1 fruit fly cellular context compared by ENCODE assay signal in the genomic region with DNA sequence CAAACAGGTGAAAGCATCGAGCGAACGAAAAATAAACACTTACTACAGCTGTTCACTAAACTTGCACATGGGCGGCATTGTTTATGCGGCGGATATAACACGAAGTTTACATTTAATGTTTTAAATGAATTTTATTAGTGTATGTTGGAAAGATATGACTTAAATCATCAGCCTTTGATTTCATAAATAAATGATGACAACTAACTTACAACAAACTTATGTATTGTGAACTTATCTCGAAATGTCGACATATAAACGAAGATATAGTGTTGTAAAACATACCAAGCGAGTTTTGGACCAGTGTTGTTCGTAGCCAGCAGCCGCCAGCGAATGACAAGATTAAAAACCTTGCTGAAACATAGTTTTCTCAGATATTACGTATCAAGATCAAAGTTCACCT.
A peak's percentile ranks its signal among the peaks of the same experiment; 100 is the strongest.
TF ChIP-seq lines count a peak whose summit lies in the region.

Gene CG11309 (minus strand): TSS at position 259 of the 400 bp plus-strand sequence.
Gene CG7632 (plus strand): TSS at position 298 of the 400 bp plus-strand sequence.

TF ChIP-seq in whole organism, embryonic, 481 proteins besides CTCF, POLR2A, EP300 and RAD21 (continued from another document and continues in another):
- peak; percentile 98 for TF ChIP-seq sima (GFP tag; optimal IDR thresholded peaks at IDR 0.05; lab: Kevin White, UChicago)
- peak; percentile 100 for TF ChIP-seq CG10147 (GFP tag; optimal IDR thresholded peaks at IDR 0.05; lab: Kevin White, UChicago)
- TF ChIP-seq bsh (GFP tag; optimal IDR thresholded peaks at IDR 0.05; lab: Kevin White, UChicago): peak; percentile 98 to 100
- peak; percentile 100 for TF ChIP-seq CG2202 (tag; optimal IDR thresholded peaks at IDR 0.05; lab: Kevin White, UChicago)
- peak; percentile 98 for TF ChIP-seq onecut (GFP tag; IDR thresholded peaks at IDR 0.05; lab: Robert Waterston, UW)
- TF ChIP-seq Scr (GFP tag; IDR thresholded peaks at IDR 0.05; lab: Robert Waterston, UW; ENCODE audit: partially characterized antibody): peak; percentile 39
- peak; percentile 97 for TF ChIP-seq Nf-YA (GFP tag; IDR thresholded peaks at IDR 0.05; lab: Robert Waterston, UW)
- TF ChIP-seq pnt (GFP tag; optimal IDR thresholded peaks at IDR 0.05; lab: Kevin White, UChicago): peak; percentile 97
- TF ChIP-seq CG6175 (GFP tag; IDR thresholded peaks at IDR 0.05; lab: Robert Waterston, UW): peak; percentile 93
- TF ChIP-seq CG14965 (GFP tag; optimal IDR thresholded peaks at IDR 0.05; lab: Kevin White, UChicago; ENCODE audit: borderline replicate concordance): peak; percentile 91
- TF ChIP-seq Lim3 (GFP tag; IDR thresholded peaks at IDR 0.05; lab: Robert Waterston, UW): peak; percentile 66
- peak; percentile 96 for TF ChIP-seq CG3838 (GFP tag; optimal IDR thresholded peaks at IDR 0.05; lab: Kevin White, UChicago)
- TF ChIP-seq Aef1 (GFP tag; IDR thresholded peaks at IDR 0.05; lab: Robert Waterston, UW): peak; percentile 94
- TF ChIP-seq CG2875 (GFP tag; optimal IDR thresholded peaks at IDR 0.05; lab: Kevin White, UChicago): peak; percentile 99
- TF ChIP-seq Ptx1 (GFP tag; IDR thresholded peaks at IDR 0.05; lab: Robert Waterston, UW): peak; percentile 96
- TF ChIP-seq CG32772 (GFP tag; IDR thresholded peaks at IDR 0.05; lab: Robert Waterston, UW): peak; percentile 93
- TF ChIP-seq ind (GFP tag; optimal IDR thresholded peaks at IDR 0.05; lab: Kevin White, UChicago): peak; percentile 98
- peak; percentile 99 for TF ChIP-seq sqz (GFP tag; optimal IDR thresholded peaks at IDR 0.05; lab: Kevin White, UChicago)
- peak; percentile 98 for TF ChIP-seq ERR (GFP tag; optimal IDR thresholded peaks at IDR 0.05; lab: Kevin White, UChicago)
- TF ChIP-seq CG7357 (GFP tag; IDR thresholded peaks at IDR 0.05; lab: Robert Waterston, UW): peak; percentile 85
- TF ChIP-seq pfk (GFP tag; optimal IDR thresholded peaks at IDR 0.05; lab: Kevin White, UChicago): peak; percentile 88
- peak; percentile 97 for TF ChIP-seq Rx (GFP tag; IDR thresholded peaks at IDR 0.05; lab: Robert Waterston, UW)
- peak; percentile 100 for TF ChIP-seq Hmr (GFP tag; optimal IDR thresholded peaks at IDR 0.05; lab: Kevin White, UChicago)
- TF ChIP-seq Side (GFP tag; optimal IDR thresholded peaks at IDR 0.05; lab: Kevin White, UChicago): peak; percentile 99
- TF ChIP-seq gce (GFP tag; IDR thresholded peaks at IDR 0.05; lab: Robert Waterston, UW): peak; percentile 98
- peak; percentile 82; the same call in 2 of the 3 replicates for TF ChIP-seq z (GFP tag; IDR thresholded peaks at IDR 0.05; lab: Robert Waterston, UW)
- TF ChIP-seq CG8478 (optimal IDR thresholded peaks at IDR 0.05; lab: Kevin White, UChicago): no peak
- no peak for TF ChIP-seq cad (GFP tag; optimal IDR thresholded peaks at IDR 0.05; lab: Kevin White, UChicago)
- peak; percentile 99 for TF ChIP-seq NfI (GFP tag; optimal IDR thresholded peaks at IDR 0.05; lab: Kevin White, UChicago)
- TF ChIP-seq CG16815 (GFP tag; optimal IDR thresholded peaks at IDR 0.05; lab: Kevin White, UChicago): peak; percentile 92
- peak; percentile 97 for TF ChIP-seq wdn (GFP tag; IDR thresholded peaks at IDR 0.05; lab: Robert Waterston, UW)
- peak; percentile 89 for TF ChIP-seq Optix (GFP tag; IDR thresholded peaks at IDR 0.05; lab: Robert Waterston, UW)
- peak; percentile 93 for TF ChIP-seq CG30020 (tag; optimal IDR thresholded peaks at IDR 0.05; lab: Kevin White, UChicago)
- peak; percentile 98 for TF ChIP-seq fd102C (GFP tag; optimal IDR thresholded peaks at IDR 0.05; lab: Kevin White, UChicago)
- TF ChIP-seq MTF-1 (GFP tag; optimal IDR thresholded peaks at IDR 0.05; lab: Kevin White, UChicago; ENCODE audit: borderline replicate concordance): peak; percentile 99
- TF ChIP-seq CG6654 (GFP tag; optimal IDR thresholded peaks at IDR 0.05; lab: Kevin White, UChicago): peak; percentile 94
- peak; percentile 98 for TF ChIP-seq ac (GFP tag; optimal IDR thresholded peaks at IDR 0.05; lab: Kevin White, UChicago)
- peak; percentile 100 for TF ChIP-seq CG9727 (GFP tag; optimal IDR thresholded peaks at IDR 0.05; lab: Kevin White, UChicago)
- peak; percentile 99 for TF ChIP-seq twi (tag; optimal IDR thresholded peaks at IDR 0.05; lab: Kevin White, UChicago)
- TF ChIP-seq kay (GFP tag; optimal IDR thresholded peaks at IDR 0.05; lab: Kevin White, UChicago): peak; percentile 97
- peak; percentile 96 for TF ChIP-seq emc (GFP tag; optimal IDR thresholded peaks at IDR 0.05; lab: Kevin White, UChicago)
- peak; percentile 9 for TF ChIP-seq Sin3A (optimal IDR thresholded peaks at IDR 0.05; lab: Kevin White, UChicago)
- TF ChIP-seq CG2199 (GFP tag; IDR thresholded peaks at IDR 0.05; lab: Robert Waterston, UW): peak; percentile 98
- TF ChIP-seq gt (GFP tag; IDR thresholded peaks at IDR 0.05; lab: Robert Waterston, UW): peak; percentile 94
- peak; percentile 99 for TF ChIP-seq Xrp1 (GFP tag; IDR thresholded peaks at IDR 0.05; lab: Robert Waterston, UW)
- TF ChIP-seq CG1792 (GFP tag; optimal IDR thresholded peaks at IDR 0.05; lab: Kevin White, UChicago): peak; percentile 97
- TF ChIP-seq CG14014 (GFP tag; IDR thresholded peaks at IDR 0.05; lab: Robert Waterston, UW): peak; percentile 98
- TF ChIP-seq Fer1 (GFP tag; optimal IDR thresholded peaks at IDR 0.05; lab: Kevin White, UChicago): peak; percentile 100
- peak; percentile 97 to 100 for TF ChIP-seq Hr51 (GFP tag; optimal IDR thresholded peaks at IDR 0.05; lab: Kevin White, UChicago)
- TF ChIP-seq Blimp-1 (GFP tag; optimal IDR thresholded peaks at IDR 0.05; lab: Kevin White, UChicago): peak; percentile 99
- peak; percentile 90 for TF ChIP-seq Kr (GFP tag; optimal IDR thresholded peaks at IDR 0.05; lab: Kevin White, UChicago)
- TF ChIP-seq sug (tag; optimal IDR thresholded peaks at IDR 0.05; lab: Kevin White, UChicago): peak; percentile 99
- peak; percentile 98 for TF ChIP-seq CG7786 (GFP tag; optimal IDR thresholded peaks at IDR 0.05; lab: Kevin White, UChicago)
- peak; percentile 95 for TF ChIP-seq Mrtf (GFP tag; IDR thresholded peaks at IDR 0.05; lab: Robert Waterston, UW)
- peak; percentile 99 for TF ChIP-seq Bteb2 (GFP tag; optimal IDR thresholded peaks at IDR 0.05; lab: Kevin White, UChicago)
- peak; percentile 99 for TF ChIP-seq CG1529 (GFP tag; optimal IDR thresholded peaks at IDR 0.05; lab: Kevin White, UChicago)
- peak; percentile 99 for TF ChIP-seq grau (tag; optimal IDR thresholded peaks at IDR 0.05; lab: Kevin White, UChicago)
- TF ChIP-seq pzg (GFP tag; optimal IDR thresholded peaks at IDR 0.05; lab: Kevin White, UChicago): peak; percentile 67
- peak; percentile 90 for TF ChIP-seq CG3163 (GFP tag; optimal IDR thresholded peaks at IDR 0.05; lab: Kevin White, UChicago)
- TF ChIP-seq CG8281 (tag; optimal IDR thresholded peaks at IDR 0.05; lab: Kevin White, UChicago): peak; percentile 95
- peak; percentile 99 for TF ChIP-seq HHEX (GFP tag; optimal IDR thresholded peaks at IDR 0.05; lab: Kevin White, UChicago)
- no peak for TF ChIP-seq Lpt (GFP tag; optimal IDR thresholded peaks at IDR 0.05; lab: Kevin White, UChicago)
- TF ChIP-seq Pdp1 (GFP tag; optimal IDR thresholded peaks at IDR 0.05; lab: Kevin White, UChicago): peak; percentile 98
- TF ChIP-seq CG18599 (GFP tag; optimal IDR thresholded peaks at IDR 0.05; lab: Kevin White, UChicago): peak; percentile 100
- TF ChIP-seq CG8290 (GFP tag; optimal IDR thresholded peaks at IDR 0.05; lab: Kevin White, UChicago): peak; percentile 99
- TF ChIP-seq CG8290 (tag; optimal IDR thresholded peaks at IDR 0.05; lab: Kevin White, UChicago): peak; percentile 98 to 100
- peak; percentile 98 for TF ChIP-seq cato (GFP tag; optimal IDR thresholded peaks at IDR 0.05; lab: Kevin White, UChicago; ENCODE audit: borderline replicate concordance)
- TF ChIP-seq CG10274 (GFP tag; optimal IDR thresholded peaks at IDR 0.05; lab: Kevin White, UChicago): peak; percentile 94
- no peak for TF ChIP-seq lov (optimal IDR thresholded peaks at IDR 0.05; lab: Kevin White, UChicago)
- peak; percentile 99 for TF ChIP-seq lov (GFP tag; IDR thresholded peaks at IDR 0.05; lab: Robert Waterston, UW)
- TF ChIP-seq Fer2 (tag; optimal IDR thresholded peaks at IDR 0.05; lab: Kevin White, UChicago): peak; percentile 99
- TF ChIP-seq croc (GFP tag; conservative IDR thresholded peaks at IDR 0.05; lab: Robert Waterston, UW): peak; percentile 96
- TF ChIP-seq tin (GFP tag; optimal IDR thresholded peaks at IDR 0.05; lab: Kevin White, UChicago): peak; percentile 99
- TF ChIP-seq NK7.1 (GFP tag; optimal IDR thresholded peaks at IDR 0.05; lab: Kevin White, UChicago): peak; percentile 99
- TF ChIP-seq GATAe (GFP tag; conservative IDR thresholded peaks at IDR 0.05; lab: Robert Waterston, UW): peak; percentile 83
- TF ChIP-seq zfh2 (GFP tag; optimal IDR thresholded peaks at IDR 0.05; lab: Kevin White, UChicago): peak; percentile 97
- peak; percentile 94 for TF ChIP-seq CG30431 (GFP tag; optimal IDR thresholded peaks at IDR 0.05; lab: Kevin White, UChicago)
- TF ChIP-seq Dbx (GFP tag; IDR thresholded peaks at IDR 0.05; lab: Robert Waterston, UW): peak; percentile 98
- TF ChIP-seq CG7963 (GFP tag; IDR thresholded peaks at IDR 0.05; lab: Robert Waterston, UW; ENCODE audit: partially characterized antibody): no peak
- peak; percentile 96 for TF ChIP-seq ewg (GFP tag; optimal IDR thresholded peaks at IDR 0.05; lab: Kevin White, UChicago)
- peak; percentile 97 for TF ChIP-seq CG10366 (GFP tag; IDR thresholded peaks at IDR 0.05; lab: Robert Waterston, UW)
- TF ChIP-seq B-H1 (GFP tag; IDR thresholded peaks at IDR 0.05; lab: Robert Waterston, UW): peak; percentile 96
- TF ChIP-seq BtbVII (GFP tag; optimal IDR thresholded peaks at IDR 0.05; lab: Kevin White, UChicago): peak; percentile 100
- TF ChIP-seq Ets65A (GFP tag; lab: Kevin White, UChicago): peak; percentile 100
- no peak for TF ChIP-seq CG1832 (GFP tag; optimal IDR thresholded peaks at IDR 0.05; lab: Kevin White, UChicago)
- peak; percentile 98 for TF ChIP-seq tup (GFP tag; optimal IDR thresholded peaks at IDR 0.05; lab: Kevin White, UChicago)
- peak; percentile 100 for TF ChIP-seq HmgZ (tag; optimal IDR thresholded peaks at IDR 0.05; lab: Kevin White, UChicago)
- peak; percentile 98 for TF ChIP-seq Chrac-16 (GFP tag; optimal IDR thresholded peaks at IDR 0.05; lab: Kevin White, UChicago)
- peak; percentile 93 for TF ChIP-seq Nf-YB (GFP tag; optimal IDR thresholded peaks at IDR 0.05; lab: Kevin White, UChicago)
- TF ChIP-seq CoRest (tag; optimal IDR thresholded peaks at IDR 0.05; lab: Kevin White, UChicago): peak; percentile 99
- peak; percentile 97 for TF ChIP-seq seq (GFP tag; IDR thresholded peaks at IDR 0.05; lab: Robert Waterston, UW)
- peak; percentile 99 for TF ChIP-seq CG15696 (tag; optimal IDR thresholded peaks at IDR 0.05; lab: Kevin White, UChicago)
- TF ChIP-seq phol (tag; optimal IDR thresholded peaks at IDR 0.05; lab: Kevin White, UChicago): peak; percentile 99
- TF ChIP-seq MESR4 (GFP tag; optimal IDR thresholded peaks at IDR 0.05; lab: Kevin White, UChicago): peak; percentile 95
- peak; percentile 93 for TF ChIP-seq CG17802 (tag; optimal IDR thresholded peaks at IDR 0.05; lab: Kevin White, UChicago)
- TF ChIP-seq CG34376 (GFP tag; optimal IDR thresholded peaks at IDR 0.05; lab: Kevin White, UChicago): peak; percentile 100
- TF ChIP-seq kni (GFP tag; optimal IDR thresholded peaks at IDR 0.05; lab: Kevin White, UChicago): peak; percentile 100
- TF ChIP-seq Atf3 (GFP tag; optimal IDR thresholded peaks at IDR 0.05; lab: Kevin White, UChicago): peak; percentile 97
- peak; percentile 98 for TF ChIP-seq otp (GFP tag; IDR thresholded peaks at IDR 0.05; lab: Robert Waterston, UW)
- TF ChIP-seq CG11695 (GFP tag; IDR thresholded peaks at IDR 0.05; lab: Robert Waterston, UW): peak; percentile 99
- TF ChIP-seq CG4854 (GFP tag; optimal IDR thresholded peaks at IDR 0.05; lab: Kevin White, UChicago): peak; percentile 99
- TF ChIP-seq mirr (GFP tag; optimal IDR thresholded peaks at IDR 0.05; lab: Kevin White, UChicago): peak; percentile 100
- TF ChIP-seq Drgx (GFP tag; IDR thresholded peaks at IDR 0.05; lab: Robert Waterston, UW): peak; percentile 99
- 0 out of 3 replicates have a peak, but pooled peaks have one; percentile 22 for TF ChIP-seq knrl (GFP tag; IDR thresholded peaks at IDR 0.05; lab: Robert Waterston, UW; ENCODE audit: partially characterized antibody)
- TF ChIP-seq CG17186 (GFP tag; optimal IDR thresholded peaks at IDR 0.05; lab: Kevin White, UChicago): peak; percentile 96
- TF ChIP-seq CG11723 (GFP tag; optimal IDR thresholded peaks at IDR 0.05; lab: Kevin White, UChicago): peak; percentile 99
- peak; percentile 99 for TF ChIP-seq fd96Cb (tag; optimal IDR thresholded peaks at IDR 0.05; lab: Kevin White, UChicago)
- peak; percentile 100 for TF ChIP-seq CG2678 (tag; optimal IDR thresholded peaks at IDR 0.05; lab: Kevin White, UChicago)
- TF ChIP-seq oc (tag; optimal IDR thresholded peaks at IDR 0.05; lab: Kevin White, UChicago): peak; percentile 99
- peak; percentile 82 for TF ChIP-seq ssp (GFP tag; IDR thresholded peaks at IDR 0.05; lab: Robert Waterston, UW)
- no peak for TF ChIP-seq h (optimal IDR thresholded peaks at IDR 0.05; lab: Kevin White, UChicago)
- peak; percentile 99 for TF ChIP-seq CG10209 (GFP tag; optimal IDR thresholded peaks at IDR 0.05; lab: Kevin White, UChicago)
- TF ChIP-seq tgo (GFP tag; IDR thresholded peaks at IDR 0.05; lab: Robert Waterston, UW): peak; percentile 97
- TF ChIP-seq Ets97D (GFP tag; optimal IDR thresholded peaks at IDR 0.05; lab: Kevin White, UChicago): peak; percentile 95
- peak; percentile 49; the same call in 1 of the 2 replicates for TF ChIP-seq unc-4 (GFP tag; IDR thresholded peaks at IDR 0.05; lab: Robert Waterston, UW; ENCODE audit: partially characterized antibody)
- TF ChIP-seq slp2 (GFP tag; optimal IDR thresholded peaks at IDR 0.05; lab: Kevin White, UChicago): peak; percentile 98
- peak; percentile 95 for TF ChIP-seq CG8359 (GFP tag; optimal IDR thresholded peaks at IDR 0.05; lab: Kevin White, UChicago; ENCODE audit: borderline replicate concordance)
- peak; percentile 98 for TF ChIP-seq NC2α (GFP tag; optimal IDR thresholded peaks at IDR 0.05; lab: Kevin White, UChicago)
- peak; percentile 36; the same call in 1 of the 2 replicates for TF ChIP-seq hbn (GFP tag; IDR thresholded peaks at IDR 0.05; lab: Robert Waterston, UW; ENCODE audit: partially characterized antibody)
- TF ChIP-seq CG11696 (GFP tag; IDR thresholded peaks at IDR 0.05; lab: Robert Waterston, UW): peak; percentile 95
- peak; percentile 86 for TF ChIP-seq ham (GFP tag; IDR thresholded peaks at IDR 0.05; lab: Robert Waterston, UW)
- TF ChIP-seq so (GFP tag; IDR thresholded peaks at IDR 0.05; lab: Robert Waterston, UW): peak; percentile 99
- no peak for TF ChIP-seq Trl (optimal IDR thresholded peaks at IDR 0.05; lab: Kevin White, UChicago)
- TF ChIP-seq Trl (GFP tag; optimal IDR thresholded peaks at IDR 0.05; lab: Kevin White, UChicago): peak; percentile 99
